Worm (Caenorhabditis elegans): Measurements from ENCODE around the gene K08H10.6.

ce11 chrV:9970119-9970518 lies 25.6 kb downstream of the K08H10.6 start:
- TF ChIP-seq fos-1 (tag; optimal IDR thresholded peaks at IDR 0.05) (no peak), unc-62 (GFP tag; optimal IDR thresholded peaks at IDR 0.05) (peak; percentile 16), ama-1 (optimal IDR thresholded peaks at IDR 0.05) (peak; percentile 53), pqm-1 (tag; optimal IDR thresholded peaks at IDR 0.05) (no peak), nhr-12 (tag; optimal IDR thresholded peaks at IDR 0.05) (no peak), unc-39 (tag; optimal IDR thresholded peaks at IDR 0.05) (no peak), fkh-10 (GFP tag; optimal IDR thresholded peaks at IDR 0.05) (no peak)
